Worm (Caenorhabditis elegans) whole organism, L1 larva: ENCODE results near the gene gldi-5.

ENCODE experiments used
- C04F5.9 ChIP-seq: sonication (generic microtip); optimal IDR thresholded peaks from 2 replicates; lab custom pipeline; 2016; ENCODE audit warnings: missing genetic modification characterization, missing compliant biosample characterization
- aly-2 ChIP-seq: fragments of 150-350 bp; optimal IDR thresholded peaks from 2 replicates; lab custom pipeline; 2014; ENCODE audit warnings: missing biosample characterization, missing genetic modification characterization
- egl-13 ChIP-seq: sonication (generic microtip); optimal IDR thresholded peaks from 2 replicates; lab custom pipeline; 2016; ENCODE audit warnings: missing genotype, missing genetic modification reagents, missing genetic modification characterization, missing compliant biosample characterization
- elt-3 ChIP-seq, 6 experiments: fragments of 150-350 bp in 1 of 6; sonication (generic microtip); optimal IDR thresholded peaks; 2 replicates each; lab custom pipeline; 2017 to 2018; ENCODE audit warnings: missing biosample characterization in 6 of 6, missing genetic modification characterization in 6 of 6, inconsistent platforms in 1 of 6
- fkh-10 ChIP-seq: sonication (generic microtip); optimal IDR thresholded peaks from 2 replicates; lab custom pipeline; 2017; ENCODE audit warnings: missing biosample characterization, missing genetic modification reagents, missing genetic modification characterization
- fos-1 ChIP-seq: fragments of 150-350 bp; optimal IDR thresholded peaks from 2 replicates; lab custom pipeline; 2014; ENCODE audit warnings: missing biosample characterization, missing genetic modification characterization
- lin-35 ChIP-seq, 2 experiments: fragments of 150-350 bp; optimal IDR thresholded peaks; 2 replicates each; lab custom pipeline; 2014; ENCODE audit warnings: missing biosample characterization in 2 of 2, missing genetic modification characterization in 2 of 2, missing genetic modification reagents in 2 of 2
- mdl-1 ChIP-seq, 2 experiments: fragments of 150-350 bp; optimal IDR thresholded peaks; 2 replicates each; lab custom pipeline; 2014 to 2017; ENCODE audit warnings: missing biosample characterization in 2 of 2, missing genetic modification characterization in 2 of 2, inconsistent platforms in 1 of 2
- sox-4 ChIP-seq: sonication (generic microtip); optimal IDR thresholded peaks from 2 replicates; lab custom pipeline; 2016; ENCODE audit warnings: missing genetic modification characterization, missing compliant biosample characterization
- tbx-2 ChIP-seq: sonication (generic microtip); optimal IDR thresholded peaks from 2 replicates; lab custom pipeline; 2016; ENCODE audit warnings: missing genetic modification characterization, missing compliant biosample characterization
- unc-62 ChIP-seq: fragments of 150-350 bp; optimal IDR thresholded peaks from 2 replicates; lab custom pipeline; 2014; ENCODE audit warnings: missing biosample characterization, missing genetic modification reagents, missing genetic modification characterization
- ztf-4 ChIP-seq: fragments of 150-350 bp; optimal IDR thresholded peaks from 2 replicates; lab custom pipeline; 2014; ENCODE audit warnings: missing biosample characterization, missing genetic modification characterization

DNA sequence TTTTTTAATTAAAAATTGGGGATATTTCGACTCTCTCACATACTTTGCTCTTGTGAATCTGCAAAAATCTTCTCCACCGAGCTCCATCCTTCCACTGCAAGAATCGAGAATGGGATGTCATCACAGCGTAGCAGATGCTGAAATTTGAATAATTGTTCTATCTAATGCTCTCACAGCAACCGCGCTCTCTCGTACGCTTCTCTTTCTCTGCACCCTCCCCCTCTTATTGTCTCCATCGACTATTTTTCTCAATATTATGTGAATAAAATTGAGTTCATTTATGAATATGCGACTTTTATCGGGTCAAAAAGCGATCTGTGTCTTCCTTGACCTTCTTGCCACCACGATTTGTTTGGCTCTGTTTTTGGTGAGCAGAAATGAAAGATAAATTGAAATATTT is 7.7 kb upstream of the gldi-5 start, which contains the start of gene F34D10.3:
- TF ChIP-seq fos-1 (tag; lab: Kevin White, UChicago): no peak
- TF ChIP-seq mdl-1 (tag; optimal IDR thresholded peaks at IDR 0.05; lab: Kevin White, UChicago): no peak
- TF ChIP-seq tbx-2 (tag; lab: Kevin White, UChicago): no peak
- TF ChIP-seq unc-62 (GFP tag; lab: Kevin White, UChicago): no peak
- TF ChIP-seq egl-13 (tag; lab: Kevin White, UChicago): no peak
- TF ChIP-seq elt-3 (tag; optimal IDR thresholded peaks at IDR 0.05; lab: Kevin White, UChicago): no peak
- peak; percentile 18 to 47 for TF ChIP-seq lin-35 (GFP tag; optimal IDR thresholded peaks at IDR 0.05; lab: Kevin White, UChicago)
- TF ChIP-seq ztf-4 (tag; lab: Kevin White, UChicago): no peak
- no peak for TF ChIP-seq sox-4 (tag; lab: Kevin White, UChicago)
- no peak for TF ChIP-seq aly-2
- TF ChIP-seq fkh-10 (GFP tag; lab: Kevin White, UChicago): no peak
- TF ChIP-seq C04F5.9 (tag; lab: Kevin White, UChicago): no peak
